Fruit fly (Drosophila melanogaster): ENCODE results near the gene CG2750.

DNA sequence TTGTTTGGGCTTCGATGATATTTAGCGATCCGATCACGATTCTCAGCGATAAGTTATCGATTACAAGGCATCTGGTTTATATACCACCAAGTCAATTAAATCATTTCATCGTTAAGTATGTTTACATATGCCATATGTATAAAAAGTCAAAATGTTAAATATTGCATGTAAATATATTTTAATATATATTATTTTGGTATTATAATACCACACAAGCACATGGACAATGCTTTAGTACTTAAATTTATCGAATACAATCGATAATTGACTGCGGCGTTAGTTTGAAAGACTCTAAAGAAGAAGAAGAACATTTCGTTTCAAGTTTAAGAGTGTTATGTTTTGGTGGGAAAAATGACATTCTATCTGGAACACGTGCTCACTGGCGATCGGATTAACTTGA, 36.9 kb upstream of the CG2750 start, which contains the start of gene CG34323:
- no peak for TF ChIP-seq CG8478 (optimal IDR thresholded peaks at IDR 0.05)
- no peak for TF ChIP-seq Dll (optimal IDR thresholded peaks at IDR 0.05)
